Fruit fly (Drosophila melanogaster) whole organism, embryonic: ENCODE measurements around the gene Nckx30C.

ENCODE experiments used
- Atf-2 ChIP-seq: fragments of 200-800 bp; sonication (Bioruptor generic); optimal IDR thresholded peaks from 2 replicates; lab custom pipeline; 2016; ENCODE audit warnings: missing biosample characterization, missing genetic modification characterization
- Bdp1 ChIP-seq: fragments of 200-800 bp; sonication (Bioruptor generic); optimal IDR thresholded peaks from 3 replicates; lab custom pipeline; 2016; ENCODE audit warnings: missing biosample characterization, missing genetic modification characterization
- CG10366 ChIP-seq: fragments of 200-800 bp; sonication (Bioruptor generic); IDR thresholded peaks from 2 replicates; pipeline ENCODE4 v1.3.6; 2022; ENCODE audit warnings: missing biosample characterization, missing genetic modification characterization
- CG13123 ChIP-seq: fragments of 200-800 bp; sonication (Bioruptor generic); optimal IDR thresholded peaks from 2 replicates; lab custom pipeline; 2016; ENCODE audit warnings: missing biosample characterization, missing genetic modification characterization
- CG14050 ChIP-seq: fragments of 200-800 bp; sonication (Bioruptor generic); IDR thresholded peaks from 3 replicates; pipeline ENCODE4 v1.3.6; 2022; ENCODE audit warnings: missing biosample characterization, missing genetic modification characterization
- CG15269 ChIP-seq: fragments of 200-800 bp; sonication (Bioruptor generic); optimal IDR thresholded peaks from 2 replicates; lab custom pipeline; 2018; ENCODE audit warnings: missing biosample characterization, mild to moderate bottlenecking, missing genetic modification characterization, moderate library complexity
- CG16863 ChIP-seq: fragments of 200-800 bp; sonication (Bioruptor generic); optimal IDR thresholded peaks from 3 replicates; lab custom pipeline; 2016; ENCODE audit warnings: missing biosample characterization, missing genetic modification characterization
- CG17612 ChIP-seq: fragments of 200-800 bp; sonication (Bioruptor generic); IDR thresholded peaks from 2 replicates; pipeline ENCODE4 v1.3.6; 2022; ENCODE audit warnings: missing biosample characterization, missing genetic modification characterization
- CG2116 ChIP-seq: fragments of 200-800 bp; sonication (Bioruptor generic); optimal IDR thresholded peaks from 3 replicates; lab custom pipeline; 2018; ENCODE audit warnings: missing biosample characterization, mild to moderate bottlenecking, missing genetic modification characterization
- CG31388 ChIP-seq: fragments of 200-800 bp; sonication (Bioruptor generic); optimal IDR thresholded peaks from 2 replicates; lab custom pipeline; 2016; ENCODE audit warnings: missing biosample characterization, missing genetic modification characterization
- CG31441 ChIP-seq: fragments of 200-800 bp; sonication (Bioruptor generic); IDR thresholded peaks from 2 replicates; pipeline ENCODE4 v1.3.6; 2022; ENCODE audit warnings: missing biosample characterization, missing genetic modification characterization
- CG32772 ChIP-seq: fragments of 200-800 bp; sonication (Bioruptor generic); IDR thresholded peaks from 2 replicates; pipeline ENCODE4 v1.3.6; 2022; ENCODE audit warnings: missing biosample characterization, missing genetic modification characterization
- CG3847 ChIP-seq: fragments of 200-800 bp; sonication (Bioruptor generic); IDR thresholded peaks from 2 replicates; pipeline ENCODE4 v1.3.6; 2022; ENCODE audit warnings: missing biosample characterization, missing genetic modification characterization
- CG3995 ChIP-seq: fragments of 200-800 bp; sonication (Bioruptor generic); optimal IDR thresholded peaks from 3 replicates; lab custom pipeline; 2016; ENCODE audit warnings: missing biosample characterization, missing genetic modification characterization
- CG7963 ChIP-seq: fragments of 200-800 bp; sonication (Bioruptor generic); IDR thresholded peaks from 3 replicates; pipeline ENCODE4 v1.3.6; 2022; ENCODE audit warnings: missing biosample characterization, missing genetic modification characterization; ENCODE audit not compliant: partially characterized antibody
- CG9797 ChIP-seq: fragments of 200-800 bp; sonication (Bioruptor generic); optimal IDR thresholded peaks from 3 replicates; lab custom pipeline; 2018; ENCODE audit warnings: missing biosample characterization, mild to moderate bottlenecking, missing genetic modification characterization
- Deaf1 ChIP-seq: fragments of 200-800 bp; optimal IDR thresholded peaks from 3 replicates; lab custom pipeline; 2019; ENCODE audit warnings: missing biosample characterization, mild to moderate bottlenecking, missing genetic modification characterization, moderate library complexity
- Doc3 ChIP-seq: fragments of 200-800 bp; sonication (Bioruptor generic); IDR thresholded peaks from 3 replicates; pipeline ENCODE4 v1.3.6; 2022; ENCODE audit warnings: missing biosample characterization, missing genetic modification characterization; ENCODE audit not compliant: partially characterized antibody
- ERR ChIP-seq: fragments of 200-800 bp; sonication (Bioruptor generic); optimal IDR thresholded peaks from 2 replicates; lab custom pipeline; 2016; ENCODE audit warnings: missing biosample characterization, missing genetic modification characterization
- Eip74EF ChIP-seq, 2 experiments: fragments of 200-800 bp in 1 of 2; fragments of >200 bp in 1 of 2; sonication (Bioruptor generic) in 1 of 2; optimal IDR thresholded peaks; 2 replicates each; lab custom pipeline; 2017 to 2019; ENCODE audit warnings: missing biosample characterization in 2 of 2, missing genetic modification characterization in 2 of 2, mild to moderate bottlenecking in 1 of 2, moderate library complexity in 1 of 2
- Elba2 ChIP-seq: fragments of 200-800 bp; sonication (Bioruptor generic); optimal IDR thresholded peaks from 3 replicates; lab custom pipeline; 2016; ENCODE audit warnings: missing biosample characterization, missing genetic modification characterization
- Fer3 ChIP-seq: fragments of 200-800 bp; sonication (Bioruptor generic); optimal IDR thresholded peaks from 2 replicates; lab custom pipeline; 2018; ENCODE audit warnings: missing biosample characterization, mild to moderate bottlenecking, missing genetic modification characterization, moderate library complexity
- GATAe ChIP-seq: fragments of 200-800 bp; sonication (Bioruptor generic); conservative IDR thresholded peaks from 2 replicates; pipeline ENCODE4 v1.3.6; 2022; ENCODE audit warnings: missing biosample characterization, missing genetic modification characterization
- HmgZ ChIP-seq: fragments of 200-800 bp; sonication (Bioruptor generic); optimal IDR thresholded peaks from 2 replicates; lab custom pipeline; 2018; ENCODE audit warnings: missing biosample characterization, mild to moderate bottlenecking, missing genetic modification characterization
- Hmx ChIP-seq: fragments of 200-800 bp; sonication (Bioruptor generic); optimal IDR thresholded peaks from 2 replicates; lab custom pipeline; 2016; ENCODE audit warnings: missing biosample characterization, missing genetic modification characterization
- Lpt ChIP-seq: fragments of >200 bp; optimal IDR thresholded peaks from 2 replicates; lab custom pipeline; 2018; ENCODE audit warnings: missing biosample characterization, missing genetic modification characterization
- Mad ChIP-seq: fragments of 200-800 bp; sonication (Bioruptor generic); optimal IDR thresholded peaks from 2 replicates; lab custom pipeline; 2016; ENCODE audit warnings: missing biosample characterization, missing genetic modification characterization
- Vsx1 ChIP-seq: fragments of 200-800 bp; sonication (Bioruptor generic); optimal IDR thresholded peaks from 2 replicates; lab custom pipeline; 2017; ENCODE audit warnings: missing biosample characterization, mild to moderate bottlenecking, missing genetic modification characterization, missing genetic modification reagents
- ase ChIP-seq: fragments of 200-800 bp; sonication (Bioruptor generic); IDR thresholded peaks from 3 replicates; pipeline ENCODE4 v1.3.6; 2022; ENCODE audit warnings: missing biosample characterization, missing genetic modification characterization
- cas ChIP-seq: fragments of 200-800 bp; sonication (Bioruptor generic); IDR thresholded peaks from 2 replicates; pipeline ENCODE4 v1.3.6; 2022; ENCODE audit warnings: missing biosample characterization, missing genetic modification characterization
- danr ChIP-seq: fragments of 200-800 bp; sonication (Bioruptor generic); IDR thresholded peaks from 2 replicates; pipeline ENCODE4 v1.3.6; 2022; ENCODE audit warnings: missing biosample characterization, missing genetic modification characterization
- gt ChIP-seq: fragments of 200-800 bp; sonication (Bioruptor generic); IDR thresholded peaks from 2 replicates; pipeline ENCODE4 v1.3.6; 2022; ENCODE audit warnings: missing biosample characterization, missing genetic modification characterization
- her ChIP-seq: fragments of 200-800 bp; sonication (Bioruptor generic); optimal IDR thresholded peaks from 2 replicates; lab custom pipeline; 2016; ENCODE audit warnings: missing biosample characterization, missing genetic modification characterization
- lmd ChIP-seq: fragments of 200-800 bp; sonication (Bioruptor generic); IDR thresholded peaks from 2 replicates; pipeline ENCODE4 v1.3.6; 2022; ENCODE audit warnings: missing biosample characterization, missing genetic modification characterization
- maf-S ChIP-seq: fragments of 200-800 bp; sonication (Bioruptor generic); optimal IDR thresholded peaks from 2 replicates; lab custom pipeline; 2016; ENCODE audit warnings: missing biosample characterization, missing genetic modification characterization
- pzg ChIP-seq: fragments of 200-800 bp; sonication (Bioruptor generic); optimal IDR thresholded peaks from 3 replicates; lab custom pipeline; 2018; ENCODE audit warnings: missing biosample characterization, mild to moderate bottlenecking, missing genetic modification characterization, moderate library complexity
- salm ChIP-seq: fragments of 200-800 bp; sonication (Bioruptor generic); optimal IDR thresholded peaks from 2 replicates; lab custom pipeline; 2018; ENCODE audit warnings: missing biosample characterization, mild to moderate bottlenecking, missing genetic modification characterization
- stwl ChIP-seq: fragments of 200-800 bp; sonication (Bioruptor generic); optimal IDR thresholded peaks from 3 replicates; lab custom pipeline; 2018; ENCODE audit warnings: missing biosample characterization, mild to moderate bottlenecking, missing genetic modification characterization, moderate library complexity
- toy ChIP-seq: fragments of 200-800 bp; sonication (Bioruptor generic); IDR thresholded peaks from 2 replicates; pipeline ENCODE4 v1.3.6; 2022; ENCODE audit warnings: missing biosample characterization, missing genetic modification characterization

The Nckx30C gene

dm6 chr2L:9758856-9759255 is 12.6 kb upstream of the Nckx30C start (continued):
- no peak for TF ChIP-seq salm (tag; lab: Kevin White, UChicago)
- TF ChIP-seq CG31388, result no peak
- no peak for TF ChIP-seq CG17612 (GFP tag; lab: Robert Waterston, UW)
- no peak for TF ChIP-seq CG13123 (GFP tag; lab: Kevin White, UChicago)
- TF ChIP-seq Hmx, result no peak
- no peak for TF ChIP-seq CG3995 (GFP tag; lab: Kevin White, UChicago)
- peak; percentile 47 for TF ChIP-seq CG15269 (tag; lab: Kevin White, UChicago)
- peak; percentile 13 for TF ChIP-seq ERR (GFP tag; lab: Kevin White, UChicago)
- TF ChIP-seq pzg (GFP tag; lab: Kevin White, UChicago), result peak; percentile 79
- no peak for TF ChIP-seq Eip74EF (GFP tag; optimal IDR thresholded peaks at IDR 0.05; lab: Kevin White, UChicago)
- TF ChIP-seq CG16863 (GFP tag; lab: Kevin White, UChicago), result peak; percentile 44
- TF ChIP-seq cas (GFP tag; lab: Robert Waterston, UW), result peak; percentile 60; the same call in 1 of the 2 replicates
- TF ChIP-seq Fer3 (tag; lab: Kevin White, UChicago), result peak; percentile 61
- peak; percentile 38 for TF ChIP-seq Mad (GFP tag; lab: Kevin White, UChicago)
- peak; percentile 52; the same call in 1 of the 2 replicates for TF ChIP-seq CG31441 (GFP tag; lab: Robert Waterston, UW)
- peak; percentile 69 for TF ChIP-seq CG2116 (GFP tag; lab: Kevin White, UChicago)
- no peak for TF ChIP-seq Vsx1
- TF ChIP-seq CG3847 (GFP tag; lab: Robert Waterston, UW), result peak; percentile 68
- TF ChIP-seq CG10366 (GFP tag; lab: Robert Waterston, UW), result peak; percentile 76
- peak; percentile 25; the same call in 1 of the 2 replicates for TF ChIP-seq danr (GFP tag; lab: Robert Waterston, UW)
- TF ChIP-seq Atf-2 (GFP tag; lab: Kevin White, UChicago), result no peak
- TF ChIP-seq Doc3 (GFP tag; lab: Robert Waterston, UW), result peak; percentile 92
- TF ChIP-seq HmgZ (tag; lab: Kevin White, UChicago), result peak; percentile 74
- no peak for TF ChIP-seq CG9797
- TF ChIP-seq GATAe, result peak; percentile 54; the same call in 1 of the 2 replicates
- no peak for TF ChIP-seq Lpt (GFP tag; lab: Kevin White, UChicago)
- TF ChIP-seq lmd, result peak; percentile 65; the same call in 1 of the 2 replicates
- peak; percentile 96 for TF ChIP-seq Deaf1 (tag; lab: Kevin White, UChicago)
- peak; percentile 1 for TF ChIP-seq maf-S (GFP tag; lab: Kevin White, UChicago)
- TF ChIP-seq her (GFP tag; lab: Kevin White, UChicago), result peak; percentile 57
- TF ChIP-seq CG32772, result 0 out of 2 replicates have a peak, but pooled peaks have one; percentile 41
- TF ChIP-seq toy (GFP tag; lab: Robert Waterston, UW), result 0 out of 2 replicates have a peak, but pooled peaks have one; percentile 14
- no peak for TF ChIP-seq gt
- TF ChIP-seq Elba2 (GFP tag; lab: Kevin White, UChicago), result no peak
- TF ChIP-seq CG14050 (GFP tag; lab: Robert Waterston, UW), result peak; percentile 16; the same call in 1 of the 3 replicates
- TF ChIP-seq Bdp1 (GFP tag; lab: Kevin White, UChicago), result peak; percentile 54
- TF ChIP-seq ase (GFP tag; lab: Robert Waterston, UW), result peak; percentile 64; the same call in 2 of the 3 replicates
- peak; percentile 82 for TF ChIP-seq CG7963 (GFP tag; lab: Robert Waterston, UW)
- peak; percentile 83 for TF ChIP-seq stwl (tag; lab: Kevin White, UChicago)
